Worm (Caenorhabditis elegans) whole organism, L1 larva: Measurements from ENCODE around the gene fbxa-184.

Source experiments
- C16A3.4 ChIP-seq: fragments of 150-350 bp; optimal IDR thresholded peaks from 2 replicates; lab custom pipeline; 2014; ENCODE audit warnings: missing biosample characterization, missing genetic modification characterization
- Y116A8C.19 ChIP-seq: sonication (generic microtip); optimal IDR thresholded peaks from 2 replicates; lab custom pipeline; 2016; ENCODE audit warnings: missing compliant biosample characterization, missing genetic modification characterization, borderline replicate concordance
- alr-1 ChIP-seq: fragments of 200-800 bp; sonication (Bioruptor generic); optimal IDR thresholded peaks from 2 replicates; lab custom pipeline; 2018; ENCODE audit warnings: borderline replicate concordance, mild to moderate bottlenecking, missing genetic modification characterization, missing compliant biosample characterization
- blmp-1 ChIP-seq: fragments of 150-350 bp; optimal IDR thresholded peaks from 2 replicates; lab custom pipeline; 2014; ENCODE audit warnings: missing biosample characterization, missing genetic modification characterization
- ceh-63 ChIP-seq: fragments of 200-800 bp; sonication (Bioruptor generic); optimal IDR thresholded peaks from 2 replicates; lab custom pipeline; 2018; ENCODE audit warnings: mild to moderate bottlenecking, missing genetic modification characterization, missing compliant biosample characterization
- ceh-82 ChIP-seq, 3 experiments: fragments of 150-350 bp in 1 of 3; sonication (generic microtip) in 2 of 3; optimal IDR thresholded peaks; 2 replicates each; lab custom pipeline; 2014 to 2017; ENCODE audit warnings: missing biosample characterization in 3 of 3, missing genetic modification characterization in 3 of 3
- ceh-90 ChIP-seq: sonication (generic microtip); optimal IDR thresholded peaks from 2 replicates; lab custom pipeline; 2016; ENCODE audit warnings: missing genetic modification characterization, missing compliant biosample characterization
- dsc-1 ChIP-seq: sonication (generic microtip); optimal IDR thresholded peaks from 2 replicates; lab custom pipeline; 2016; ENCODE audit warnings: mild to moderate bottlenecking, missing genetic modification characterization, missing compliant biosample characterization
- efl-1 ChIP-seq, 4 experiments: fragments of 150-350 bp; optimal IDR thresholded peaks in 3 of 4; peaks in 1 of 4; 1 replicate in 1 of 4; 2 replicates in 3 of 4; lab custom pipeline; 2014; ENCODE audit warnings: missing biosample characterization in 2 of 4, missing genetic modification characterization in 2 of 4, missing genetic modification reagents in 2 of 4
- efl-3 ChIP-seq: fragments of 200-800 bp; sonication (Bioruptor generic); optimal IDR thresholded peaks from 2 replicates; lab custom pipeline; 2018; ENCODE audit warnings: mild to moderate bottlenecking, missing genetic modification characterization, missing compliant biosample characterization
- egl-13 ChIP-seq: sonication (generic microtip); optimal IDR thresholded peaks from 2 replicates; lab custom pipeline; 2016; ENCODE audit warnings: missing genotype, missing genetic modification reagents, missing genetic modification characterization, missing compliant biosample characterization
- elt-2 ChIP-seq: sonication (generic microtip); optimal IDR thresholded peaks from 2 replicates; lab custom pipeline; 2016; ENCODE audit warnings: missing genetic modification characterization, mild to moderate bottlenecking, inconsistent platforms, missing compliant biosample characterization, missing genetic modification reagents
- hlh-17 ChIP-seq: fragments of 200-800 bp; sonication (Bioruptor generic); optimal IDR thresholded peaks from 2 replicates; lab custom pipeline; 2018; ENCODE audit warnings: missing genetic modification characterization, mild to moderate bottlenecking, missing compliant biosample characterization, moderate library complexity, borderline replicate concordance
- hpl-2 ChIP-seq: fragments of 150-350 bp; optimal IDR thresholded peaks from 2 replicates; lab custom pipeline; 2014; ENCODE audit warnings: missing biosample characterization, missing genetic modification reagents, missing genetic modification characterization
- irx-1 ChIP-seq: sonication (generic microtip); optimal IDR thresholded peaks from 2 replicates; lab custom pipeline; 2016; ENCODE audit warnings: missing genetic modification characterization, missing compliant biosample characterization
- jun-1 ChIP-seq: fragments of 150-350 bp; optimal IDR thresholded peaks from 2 replicates; lab custom pipeline; 2014; ENCODE audit warnings: missing biosample characterization, missing genetic modification reagents, missing genetic modification characterization
- lin-39 ChIP-seq: fragments of 150-350 bp; optimal IDR thresholded peaks from 2 replicates; lab custom pipeline; 2014; ENCODE audit warnings: missing biosample characterization, missing genetic modification reagents, missing genetic modification characterization
- lsy-2 ChIP-seq, 2 experiments: fragments of 150-350 bp; optimal IDR thresholded peaks; 2 replicates each; lab custom pipeline; 2014; ENCODE audit warnings: missing biosample characterization in 2 of 2, missing genetic modification characterization in 2 of 2
- mef-2 ChIP-seq: fragments of 150-350 bp; optimal IDR thresholded peaks from 2 replicates; lab custom pipeline; 2014; ENCODE audit warnings: missing biosample characterization, missing genetic modification characterization
- mep-1 ChIP-seq: fragments of 150-350 bp; optimal IDR thresholded peaks from 2 replicates; lab custom pipeline; 2014; ENCODE audit warnings: missing biosample characterization, missing genetic modification characterization
- nhr-11 ChIP-seq: fragments of 150-350 bp; optimal IDR thresholded peaks from 2 replicates; lab custom pipeline; 2014; ENCODE audit warnings: missing biosample characterization, missing genetic modification characterization
- nhr-19 ChIP-seq: fragments of 200-800 bp; sonication (Bioruptor generic); conservative IDR thresholded peaks from 2 replicates; pipeline ENCODE4 v1.3.6; 2022; ENCODE audit warnings: missing genetic modification characterization, missing compliant biosample characterization
- nhr-20 ChIP-seq: sonication (generic microtip); optimal IDR thresholded peaks from 2 replicates; lab custom pipeline; 2016; ENCODE audit warnings: mild to moderate bottlenecking, missing genetic modification characterization, missing compliant biosample characterization
- nhr-76 ChIP-seq: sonication (generic microtip); optimal IDR thresholded peaks from 2 replicates; lab custom pipeline; 2017; ENCODE audit warnings: missing biosample characterization, missing genetic modification characterization
- nhr-85 ChIP-seq: sonication (generic microtip); peaks from one replicate; lab custom pipeline; 2016; ENCODE audit warnings: missing genetic modification characterization, inconsistent platforms, missing compliant biosample characterization
- pag-3 ChIP-seq: sonication (generic microtip); optimal IDR thresholded peaks from 2 replicates; lab custom pipeline; 2017; ENCODE audit warnings: missing genetic modification characterization, mild to moderate bottlenecking, missing compliant biosample characterization, antibody characterized with exemption, borderline replicate concordance; ENCODE audit not compliant: insufficient read depth
- skn-1 ChIP-seq: fragments of 150-350 bp; optimal IDR thresholded peaks from 2 replicates; lab custom pipeline; 2014; ENCODE audit warnings: missing biosample characterization, missing genetic modification characterization
- sup-37 ChIP-seq: fragments of 200-800 bp; sonication (Bioruptor generic); optimal IDR thresholded peaks from 2 replicates; lab custom pipeline; 2018; ENCODE audit warnings: mild to moderate bottlenecking, missing genetic modification characterization, missing compliant biosample characterization
- unc-30 ChIP-seq: sonication (generic microtip); optimal IDR thresholded peaks from 2 replicates; lab custom pipeline; 2017; ENCODE audit warnings: missing biosample characterization, missing genetic modification characterization
- unc-86 ChIP-seq: sonication (generic microtip); optimal IDR thresholded peaks from 2 replicates; lab custom pipeline; 2016; ENCODE audit warnings: missing genetic modification characterization, missing compliant biosample characterization
- unc-98 ChIP-seq: fragments of 200-800 bp; sonication (Bioruptor generic); IDR thresholded peaks from 2 replicates; pipeline ENCODE4 v1.3.6; 2022; ENCODE audit warnings: missing genetic modification characterization, missing compliant biosample characterization
- zip-4 ChIP-seq: fragments of 200-800 bp; sonication (Bioruptor generic); optimal IDR thresholded peaks from 2 replicates; lab custom pipeline; 2018; ENCODE audit warnings: mild to moderate bottlenecking, missing genetic modification characterization, moderate library complexity, missing compliant biosample characterization

fbxa-184 gene

DNA sequence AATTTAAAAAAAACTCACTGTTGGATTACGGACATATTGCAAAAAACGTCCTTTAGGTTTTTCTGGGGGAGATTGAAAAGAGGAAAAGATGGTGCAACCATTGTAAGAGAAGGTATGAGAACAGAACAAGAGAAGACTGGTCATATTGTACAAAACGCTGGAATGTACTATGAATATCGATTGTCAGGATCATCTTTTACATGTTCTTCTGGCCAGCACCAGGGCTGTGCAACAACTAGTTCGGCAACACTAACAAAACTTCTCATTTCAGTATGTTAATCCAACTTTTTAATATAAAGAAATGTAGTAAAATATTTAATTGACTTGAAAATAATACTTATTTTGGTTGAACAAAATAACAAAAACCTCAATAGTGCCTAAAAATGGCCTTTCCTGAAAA lies 6.7 kb upstream of the fbxa-184 start, which contains the start of gene fbxb-47:
Gene fbxb-47, minus strand, starts transcription at position 101 of the 400 bp plus-strand sequence.
- TF ChIP-seq unc-30 (tag; lab: Kevin White, UChicago) (no peak), ceh-82 (tag; optimal IDR thresholded peaks at IDR 0.05; lab: Kevin White, UChicago) (no peak), unc-86 (tag; lab: Kevin White, UChicago) (no peak)

DNA sequence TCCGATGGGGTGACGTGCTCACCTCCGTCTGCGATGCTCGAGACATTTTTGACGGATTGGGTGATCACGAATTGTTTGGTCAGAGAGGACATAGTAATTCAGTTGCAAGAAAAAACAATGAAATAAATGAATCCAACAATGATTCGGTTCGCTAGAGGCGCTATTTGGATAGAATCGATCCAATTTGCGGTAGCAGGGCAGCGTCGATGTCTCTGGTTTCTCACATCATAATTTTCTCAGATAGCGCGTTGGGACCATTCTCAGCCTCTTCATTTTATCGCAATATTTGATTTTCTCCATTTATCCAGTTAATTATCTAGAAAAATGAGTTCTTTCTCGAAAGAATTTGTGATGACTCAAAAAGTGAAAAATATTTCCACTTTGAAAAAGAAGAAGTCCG lies 3.7 kb upstream of the fbxa-184 start, which contains the start of gene sdz-18:
Gene sdz-18, minus strand, starts transcription at position 101 of the 400 bp plus-strand sequence.
- TF ChIP-seq nhr-19 (GFP tag; lab: Robert Waterston, UW) = no peak
- TF ChIP-seq lsy-2 (tag; optimal IDR thresholded peaks at IDR 0.05; lab: Kevin White, UChicago) = no peak
- TF ChIP-seq sup-37 (GFP tag; lab: Kevin White, UChicago) = no peak
- no peak for TF ChIP-seq unc-98 (GFP tag; lab: Robert Waterston, UW)
- no peak for TF ChIP-seq lin-39 (tag; lab: Kevin White, UChicago)
- no peak for TF ChIP-seq mep-1 (tag; lab: Kevin White, UChicago)
- TF ChIP-seq ceh-90 (tag; lab: Kevin White, UChicago) = no peak
- no peak for TF ChIP-seq nhr-11 (tag; lab: Kevin White, UChicago)
- no peak for TF ChIP-seq hpl-2 (GFP tag; lab: Kevin White, UChicago)
- TF ChIP-seq zip-4 (GFP tag; lab: Kevin White, UChicago) = no peak

ce11 chrII:1712938-1713337 lies 2.9 kb downstream of the fbxa-184 start, which contains the start of gene btb-7:
Gene btb-7, plus strand, starts transcription at chrII:1713238.
- TF ChIP-seq nhr-85 (no peak), zip-4 (GFP tag; lab: Kevin White, UChicago) (no peak), egl-13 (no peak), ceh-90 (tag; lab: Kevin White, UChicago) (no peak), blmp-1 (tag; lab: Kevin White, UChicago) (no peak), C16A3.4 (tag; lab: Kevin White, UChicago) (no peak), mef-2 (tag; lab: Kevin White, UChicago) (no peak)

DNA sequence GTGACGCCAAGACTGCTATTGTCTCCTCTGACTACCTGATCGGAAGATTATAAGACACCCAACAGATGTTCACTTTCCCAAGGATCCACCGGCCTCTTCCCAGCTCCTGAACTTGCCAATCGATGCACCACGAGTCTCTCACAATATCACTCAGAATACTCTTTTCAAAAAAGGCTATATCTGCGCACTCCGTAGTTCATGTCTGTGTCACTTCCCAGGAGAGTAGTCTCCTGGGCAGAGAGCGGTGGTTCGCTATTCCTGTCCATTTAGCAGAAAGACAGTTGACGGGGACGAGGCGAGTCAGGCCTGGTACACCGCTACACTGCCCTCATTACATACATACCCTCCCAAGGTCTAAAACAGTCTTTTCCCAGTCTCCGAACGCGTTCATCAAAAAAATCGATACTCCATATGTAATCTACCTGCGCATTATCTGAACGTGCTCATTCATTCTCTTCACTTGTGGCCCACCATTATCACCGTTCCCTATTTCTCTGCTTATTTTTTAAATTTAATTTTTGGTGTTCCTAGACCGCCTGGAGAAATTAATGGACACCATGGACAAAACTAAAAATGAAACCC lies 4.8 kb downstream of the fbxa-184 start, which contains the start of gene btb-6:
Gene btb-6, plus strand, starts transcription at position 532 of the 582 bp plus-strand sequence.
- TF ChIP-seq efl-1 (optimal IDR thresholded peaks at IDR 0.05; lab: Kevin White, UChicago) = no peak
- TF ChIP-seq efl-1 (GFP tag; optimal IDR thresholded peaks at IDR 0.05 in 1 of 2; lab: Kevin White, UChicago) = no peak
- TF ChIP-seq mef-2 (tag; lab: Kevin White, UChicago) = no peak
- TF ChIP-seq hpl-2 (GFP tag; lab: Kevin White, UChicago) = no peak
- TF ChIP-seq dsc-1 (tag; lab: Kevin White, UChicago) = no peak
- TF ChIP-seq nhr-76 (tag; lab: Kevin White, UChicago) = no peak

- no peak for TF ChIP-seq nhr-20 (tag; lab: Kevin White, UChicago)
- TF ChIP-seq hlh-17 (GFP tag; lab: Kevin White, UChicago) = no peak
- TF ChIP-seq efl-3 = no peak
- TF ChIP-seq jun-1 (tag; lab: Kevin White, UChicago) = no peak
- no peak for TF ChIP-seq hpl-2 (GFP tag; lab: Kevin White, UChicago)
- no peak for TF ChIP-seq pag-3 (tag; lab: Kevin White, UChicago)
- no peak for TF ChIP-seq Y116A8C.19
- no peak for TF ChIP-seq elt-2
- TF ChIP-seq skn-1 (tag; lab: Kevin White, UChicago) = no peak
- no peak for TF ChIP-seq ceh-63 (GFP tag; lab: Kevin White, UChicago)
- no peak for TF ChIP-seq sup-37 (GFP tag; lab: Kevin White, UChicago)
- TF ChIP-seq alr-1 (tag; lab: Kevin White, UChicago) = no peak
- TF ChIP-seq irx-1 = no peak
- TF ChIP-seq, all 84 proteins: peak for 0
These were observed 9.1 kb downstream of the fbxa-184 start, which contains the start of gene fbxb-48 for ce11 chrII:1719153-1719552. Gene fbxb-48, minus strand, starts transcription at chrII:1719253.
